Worm (Caenorhabditis elegans) whole organism, early embryonic: ENCODE results near the gene srh-89.
"Not testable (repeated sequence)": the region's sequence is repeated elsewhere in the genome, so short reads cannot be mapped to it uniquely, and the experiment has no call there.

Source experiments
- B0310.2 ChIP-seq: sonication (generic microtip); optimal IDR thresholded peaks from 2 replicates; lab custom pipeline; 2016; ENCODE audit warnings: mild to moderate bottlenecking, missing genetic modification characterization, missing compliant biosample characterization
- F13C5.2 ChIP-seq: sonication (generic microtip); optimal IDR thresholded peaks from 2 replicates; lab custom pipeline; 2017; ENCODE audit warnings: mild to moderate bottlenecking, missing genetic modification characterization, inconsistent platforms, missing compliant biosample characterization
- aly-1 ChIP-seq: sonication (generic microtip); optimal IDR thresholded peaks from 2 replicates; lab custom pipeline; 2016; ENCODE audit warnings: missing genetic modification characterization, missing compliant biosample characterization
- ama-1 ChIP-seq: fragments of 150-350 bp; optimal IDR thresholded peaks from 2 replicates; lab custom pipeline; 2014
- ceh-13 ChIP-seq: fragments of 200-800 bp; sonication (Bioruptor generic); optimal IDR thresholded peaks from 2 replicates; lab custom pipeline; 2018; ENCODE audit warnings: mild to moderate bottlenecking, missing genetic modification characterization, missing compliant biosample characterization
- ceh-36 ChIP-seq: sonication (generic microtip); optimal IDR thresholded peaks from 2 replicates; lab custom pipeline; 2016; ENCODE audit warnings: missing genetic modification characterization, inconsistent platforms, missing compliant biosample characterization
- ets-7 ChIP-seq: sonication (generic microtip); optimal IDR thresholded peaks from 2 replicates; lab custom pipeline; 2016; ENCODE audit warnings: missing genotype, missing genetic modification characterization, missing compliant biosample characterization
- flt-1 ChIP-seq: fragments of 200-800 bp; sonication (Bioruptor generic); IDR thresholded peaks from 2 replicates; pipeline ENCODE4 v1.3.6; 2022; ENCODE audit warnings: missing genetic modification characterization, missing compliant biosample characterization
- hmbx-1 ChIP-seq: sonication (generic microtip); optimal IDR thresholded peaks from 2 replicates; lab custom pipeline; 2016; ENCODE audit warnings: mild to moderate bottlenecking, missing genetic modification characterization, missing compliant biosample characterization
- hmg-4 ChIP-seq: fragments of 200-800 bp; sonication (Bioruptor generic); optimal IDR thresholded peaks from 2 replicates; lab custom pipeline; 2018; ENCODE audit warnings: mild to moderate bottlenecking, missing genetic modification characterization, missing compliant biosample characterization
- hnd-1 ChIP-seq: sonication (generic microtip); optimal IDR thresholded peaks from 2 replicates; lab custom pipeline; 2016; ENCODE audit warnings: missing genetic modification characterization, missing compliant biosample characterization
- pes-1 ChIP-seq: fragments of 200-800 bp; sonication (Bioruptor generic); IDR thresholded peaks from 2 replicates; pipeline ENCODE4 v1.3.6; 2022; ENCODE audit warnings: missing genetic modification reagents, missing genetic modification characterization, missing compliant biosample characterization
- scrt-1 ChIP-seq: fragments of 200-800 bp; sonication (Bioruptor generic); IDR thresholded peaks from 2 replicates; pipeline ENCODE4 v1.3.6; 2022; ENCODE audit warnings: missing genetic modification characterization, missing compliant biosample characterization
- sea-1 ChIP-seq: fragments of 200-800 bp; sonication (Bioruptor generic); conservative IDR thresholded peaks from 2 replicates; pipeline ENCODE4 v1.3.6; 2022; ENCODE audit warnings: missing genetic modification characterization, missing compliant biosample characterization
- tbx-11 ChIP-seq: fragments of 200-800 bp; sonication (Bioruptor generic); IDR thresholded peaks from 2 replicates; pipeline ENCODE4 v1.3.6; 2022; ENCODE audit warnings: missing genetic modification characterization, missing compliant biosample characterization
- tbx-37 ChIP-seq: fragments of 200-800 bp; sonication (Bioruptor generic); conservative IDR thresholded peaks from 2 replicates; pipeline ENCODE4 v1.3.6; 2022; ENCODE audit warnings: missing genetic modification reagents, missing genetic modification characterization, missing compliant biosample characterization
- tra-4 ChIP-seq: sonication (generic microtip); optimal IDR thresholded peaks from 2 replicates; lab custom pipeline; 2017; ENCODE audit warnings: missing genetic modification characterization, missing compliant biosample characterization

srh-89 gene

ce11 chrV:7464696-7465095 lies at the start of gene srh-89:
Gene srh-89, minus strand, starts transcription at chrV:7464796.
- TF ChIP-seq ets-7 (tag; lab: Kevin White, UChicago): no peak
- TF ChIP-seq tbx-11 (GFP tag; lab: Robert Waterston, UW): no peak
- TF ChIP-seq ama-1: no peak
- TF ChIP-seq ceh-13 (GFP tag; lab: Kevin White, UChicago): no peak
- no peak for TF ChIP-seq hmg-4 (GFP tag; lab: Kevin White, UChicago)
- no peak for TF ChIP-seq tra-4 (tag; lab: Kevin White, UChicago)
- no peak for TF ChIP-seq F13C5.2

ce11 chrV:7511465-7511864 lies 46.9 kb upstream of the srh-89 start, which contains the start of gene nhr-171:
Gene nhr-171, plus strand, starts transcription at chrV:7511765.
- TF ChIP-seq tbx-37 (GFP tag; lab: Robert Waterston, UW); B0310.2; aly-1 (tag; lab: Kevin White, UChicago): not testable (repeated sequence)

- TF ChIP-seq F13C5.2 (no peak), hmbx-1 (no peak), B0310.2 (no peak), ama-1 (no peak), aly-1 (tag; lab: Kevin White, UChicago) (no peak), ets-7 (tag; lab: Kevin White, UChicago) (no peak), hmg-4 (GFP tag; lab: Kevin White, UChicago) (no peak), tbx-37 (GFP tag; lab: Robert Waterston, UW) (no peak), tra-4 (tag; lab: Kevin White, UChicago) (no peak), sea-1 (no peak)
These were observed 44.0 kb upstream of the srh-89 start, which contains the start of the genes str-31 and nhr-172 for ce11 chrV:7508566-7509044. Gene str-31, minus strand, starts transcription at chrV:7508666. Gene nhr-172, plus strand, starts transcription at chrV:7508994.

- no peak for TF ChIP-seq F13C5.2
- no peak for TF ChIP-seq ceh-13 (GFP tag; lab: Kevin White, UChicago)
- TF ChIP-seq aly-1 (tag; lab: Kevin White, UChicago): no peak
- TF ChIP-seq ceh-36 (tag; lab: Kevin White, UChicago): no peak
- no peak for TF ChIP-seq tra-4 (tag; lab: Kevin White, UChicago)
- TF ChIP-seq hnd-1 (tag; lab: Kevin White, UChicago): no peak
- no peak for TF ChIP-seq ets-7 (tag; lab: Kevin White, UChicago)
- no peak for TF ChIP-seq pes-1 (GFP tag; lab: Robert Waterston, UW)
- TF ChIP-seq flt-1 (GFP tag; lab: Robert Waterston, UW): no peak
- no peak for TF ChIP-seq tbx-37 (GFP tag; lab: Robert Waterston, UW)
These were observed 41.6 kb upstream of the srh-89 start for ce11 chrV:7506207-7506606.

ce11 chrV:7504271-7504670 lies 39.7 kb upstream of the srh-89 start, which contains the start of gene srh-229:
Gene srh-229, minus strand, starts transcription at chrV:7504371.
- TF ChIP-seq hmg-4 (GFP tag; lab: Kevin White, UChicago) (no peak), B0310.2 (no peak), sea-1 (no peak), ets-7 (tag; lab: Kevin White, UChicago) (no peak), scrt-1 (GFP tag; lab: Robert Waterston, UW) (no peak), ceh-36 (tag; lab: Kevin White, UChicago) (no peak), ama-1 (no peak), hnd-1 (tag; lab: Kevin White, UChicago) (no peak), tra-4 (tag; lab: Kevin White, UChicago) (no peak)

- no peak for TF ChIP-seq pes-1 (GFP tag; lab: Robert Waterston, UW)
- TF ChIP-seq hmbx-1: no peak
- no peak for TF ChIP-seq scrt-1 (GFP tag; lab: Robert Waterston, UW)
- no peak for TF ChIP-seq B0310.2
- no peak for TF ChIP-seq aly-1 (tag; lab: Kevin White, UChicago)
- no peak for TF ChIP-seq tra-4 (tag; lab: Kevin White, UChicago)
- no peak for TF ChIP-seq ceh-13 (GFP tag; lab: Kevin White, UChicago)
- TF ChIP-seq ama-1: no peak
- TF ChIP-seq ceh-36 (tag; lab: Kevin White, UChicago): no peak
- no peak for TF ChIP-seq F13C5.2
- TF ChIP-seq tbx-37 (GFP tag; lab: Robert Waterston, UW): no peak
- TF ChIP-seq ets-7 (tag; lab: Kevin White, UChicago): no peak
- no peak for TF ChIP-seq flt-1 (GFP tag; lab: Robert Waterston, UW)
These were observed 36.6 kb upstream of the srh-89 start for ce11 chrV:7501194-7501593.

- TF ChIP-seq scrt-1 (GFP tag; lab: Robert Waterston, UW): no peak
- no peak for TF ChIP-seq ets-7 (tag; lab: Kevin White, UChicago)
- no peak for TF ChIP-seq ceh-13 (GFP tag; lab: Kevin White, UChicago)
- no peak for TF ChIP-seq aly-1 (tag; lab: Kevin White, UChicago)
- no peak for TF ChIP-seq hmg-4 (GFP tag; lab: Kevin White, UChicago)
- no peak for TF ChIP-seq tra-4 (tag; lab: Kevin White, UChicago)
- TF ChIP-seq F13C5.2: no peak
- TF ChIP-seq tbx-11 (GFP tag; lab: Robert Waterston, UW): no peak
- no peak for TF ChIP-seq flt-1 (GFP tag; lab: Robert Waterston, UW)
These were observed 32.8 kb upstream of the srh-89 start, which contains the start of gene srh-79 for ce11 chrV:7497440-7497839. Gene srh-79, plus strand, starts transcription at chrV:7497740.

ce11 chrV:7495189-7495588 lies 30.6 kb upstream of the srh-89 start, which contains the start of gene srbc-11:
Gene srbc-11, minus strand, starts transcription at chrV:7495289.
- TF ChIP-seq hmbx-1: no peak
- no peak for TF ChIP-seq scrt-1 (GFP tag; lab: Robert Waterston, UW)
- TF ChIP-seq B0310.2: no peak
- no peak for TF ChIP-seq tra-4 (tag; lab: Kevin White, UChicago)
- no peak for TF ChIP-seq ceh-13 (GFP tag; lab: Kevin White, UChicago)
- TF ChIP-seq hnd-1 (tag; lab: Kevin White, UChicago): no peak
- TF ChIP-seq ceh-36 (tag; lab: Kevin White, UChicago): no peak
- no peak for TF ChIP-seq flt-1 (GFP tag; lab: Robert Waterston, UW)
- TF ChIP-seq hmg-4 (GFP tag; lab: Kevin White, UChicago): no peak
- TF ChIP-seq sea-1: no peak
- TF ChIP-seq pes-1 (GFP tag; lab: Robert Waterston, UW): no peak
- no peak for TF ChIP-seq tbx-37 (GFP tag; lab: Robert Waterston, UW)
- TF ChIP-seq ets-7 (tag; lab: Kevin White, UChicago): no peak
- no peak for TF ChIP-seq tbx-11 (GFP tag; lab: Robert Waterston, UW)
- no peak for TF ChIP-seq F13C5.2
- TF ChIP-seq aly-1 (tag; lab: Kevin White, UChicago): no peak
